Fruit fly (Drosophila melanogaster) whole organism, embryonic: ENCODE results near the gene hgo.
A peak's percentile ranks its signal among the peaks of the same experiment; 100 is the strongest.

ENCODE experiments used
- Bgb ChIP-seq: fragments of 200-800 bp; sonication (Bioruptor generic); IDR thresholded peaks from 2 replicates; pipeline ENCODE4 v1.3.6; 2022; ENCODE audit warnings: missing biosample characterization, missing genetic modification characterization; ENCODE audit not compliant: partially characterized antibody
- CG10267 ChIP-seq: fragments of 200-800 bp; sonication (Bioruptor generic); optimal IDR thresholded peaks from 2 replicates; lab custom pipeline; 2018; ENCODE audit warnings: missing biosample characterization, mild to moderate bottlenecking, missing genetic modification characterization, moderate library complexity
- CG10321 ChIP-seq: fragments of 200-800 bp; sonication (Bioruptor generic); IDR thresholded peaks from 2 replicates; pipeline ENCODE4 v1.3.6; 2022; ENCODE audit warnings: missing biosample characterization, missing genetic modification characterization
- CG10543 ChIP-seq: fragments of 200-800 bp; sonication (Bioruptor generic); optimal IDR thresholded peaks from 3 replicates; lab custom pipeline; 2017; ENCODE audit warnings: missing biosample characterization, mild to moderate bottlenecking, missing genetic modification characterization, moderate library complexity
- CG12071 ChIP-seq: fragments of 200-800 bp; sonication (Bioruptor generic); optimal IDR thresholded peaks from 3 replicates; lab custom pipeline; 2018; ENCODE audit warnings: missing biosample characterization, mild to moderate bottlenecking, missing genetic modification characterization
- CG14860 ChIP-seq: fragments of 200-800 bp; sonication (Bioruptor generic); IDR thresholded peaks from 3 replicates; pipeline ENCODE4 v1.3.6; 2022; ENCODE audit warnings: missing biosample characterization, missing genetic modification characterization; ENCODE audit not compliant: partially characterized antibody
- CG15601 ChIP-seq: fragments of 200-800 bp; sonication (Bioruptor generic); optimal IDR thresholded peaks from 3 replicates; lab custom pipeline; 2019; ENCODE audit warnings: missing biosample characterization, mild to moderate bottlenecking, missing genetic modification characterization, moderate library complexity
- CG17361 ChIP-seq: fragments of 200-800 bp; sonication (Bioruptor generic); IDR thresholded peaks from 3 replicates; pipeline ENCODE4 v1.3.6; 2022; ENCODE audit warnings: missing biosample characterization, missing genetic modification characterization
- CG34422 ChIP-seq: fragments of 200-800 bp; sonication (Bioruptor generic); IDR thresholded peaks from 3 replicates; pipeline ENCODE4 v1.3.6; 2022; ENCODE audit warnings: missing biosample characterization, missing genetic modification characterization
- CG6791 ChIP-seq: fragments of 200-800 bp; sonication (Bioruptor generic); IDR thresholded peaks from 3 replicates; pipeline ENCODE4 v1.3.6; 2022; ENCODE audit warnings: missing biosample characterization, missing genetic modification characterization; ENCODE audit not compliant: partially characterized antibody
- CHES-1-like ChIP-seq: fragments of 200-800 bp; sonication (Bioruptor generic); optimal IDR thresholded peaks from 2 replicates; lab custom pipeline; 2016; ENCODE audit warnings: missing biosample characterization, missing genetic modification characterization
- Chrac-16 ChIP-seq: fragments of 200-800 bp; sonication (Bioruptor generic); optimal IDR thresholded peaks from 3 replicates; lab custom pipeline; 2016; ENCODE audit warnings: missing biosample characterization, missing genetic modification characterization
- D19A ChIP-seq: fragments of 200-800 bp; optimal IDR thresholded peaks from 3 replicates; lab custom pipeline; 2019; ENCODE audit warnings: missing biosample characterization, mild to moderate bottlenecking, missing genetic modification characterization, moderate library complexity
- D19B ChIP-seq: fragments of 200-800 bp; sonication (Bioruptor generic); optimal IDR thresholded peaks from 2 replicates; lab custom pipeline; 2017; ENCODE audit warnings: missing biosample characterization, mild to moderate bottlenecking, missing genetic modification characterization
- Dip3 ChIP-seq: fragments of 200-800 bp; sonication (Bioruptor generic); optimal IDR thresholded peaks from 3 replicates; lab custom pipeline; 2016; ENCODE audit warnings: missing biosample characterization, missing genetic modification characterization
- Doc3 ChIP-seq: fragments of 200-800 bp; sonication (Bioruptor generic); IDR thresholded peaks from 3 replicates; pipeline ENCODE4 v1.3.6; 2022; ENCODE audit warnings: missing biosample characterization, missing genetic modification characterization; ENCODE audit not compliant: partially characterized antibody
- Dref ChIP-seq: fragments of 200-800 bp; sonication (Bioruptor generic); IDR thresholded peaks from 2 replicates; pipeline ENCODE4 v1.3.6; 2022; ENCODE audit warnings: missing biosample characterization, missing genetic modification characterization
- Lhr ChIP-seq: fragments of 200-800 bp; sonication (Bioruptor generic); optimal IDR thresholded peaks from 3 replicates; lab custom pipeline; 2017; ENCODE audit warnings: mild to moderate bottlenecking, missing biosample characterization, missing genetic modification reagents, missing genetic modification characterization
- MBD-R2 ChIP-seq: fragments of 200-800 bp; sonication (Bioruptor generic); IDR thresholded peaks from 2 replicates; pipeline ENCODE4 v1.3.6; 2022; ENCODE audit warnings: missing biosample characterization, missing genetic modification characterization
- Opbp ChIP-seq: fragments of 200-800 bp; sonication (Bioruptor generic); IDR thresholded peaks from 3 replicates; pipeline ENCODE4 v1.3.6; 2022; ENCODE audit warnings: missing biosample characterization, missing genetic modification characterization; ENCODE audit not compliant: partially characterized antibody
- abd-A ChIP-seq: fragments of 200-800 bp; sonication (Bioruptor generic); optimal IDR thresholded peaks from 3 replicates; lab custom pipeline; 2019; ENCODE audit warnings: missing biosample characterization, mild to moderate bottlenecking, missing genetic modification characterization, moderate library complexity
- amos ChIP-seq: fragments of 200-800 bp; sonication (Bioruptor generic); IDR thresholded peaks from 2 replicates; pipeline ENCODE4 v1.3.6; 2022; ENCODE audit warnings: missing biosample characterization, missing genetic modification characterization; ENCODE audit not compliant: partially characterized antibody
- az2 ChIP-seq: fragments of 200-800 bp; sonication (Bioruptor generic); optimal IDR thresholded peaks from 3 replicates; lab custom pipeline; 2016; ENCODE audit warnings: missing biosample characterization, missing genetic modification characterization
- bbx ChIP-seq: fragments of 200-800 bp; sonication (Bioruptor generic); IDR thresholded peaks from 2 replicates; pipeline ENCODE4 v1.3.6; 2022; ENCODE audit warnings: missing biosample characterization, missing genetic modification characterization; ENCODE audit not compliant: partially characterized antibody
- bsh ChIP-seq, 2 experiments: fragments of 200-800 bp; sonication (Bioruptor generic); optimal IDR thresholded peaks; 2 replicates each; lab custom pipeline; 2017 to 2018; ENCODE audit warnings: mild to moderate bottlenecking in 2 of 2, missing biosample characterization in 2 of 2, missing genetic modification characterization in 2 of 2, moderate library complexity in 1 of 2
- cg ChIP-seq: fragments of 200-800 bp; sonication (Bioruptor generic); optimal IDR thresholded peaks from 3 replicates; lab custom pipeline; 2019; ENCODE audit warnings: missing biosample characterization, mild to moderate bottlenecking, missing genetic modification characterization, moderate library complexity
- corto ChIP-seq: fragments of 200-800 bp; sonication (Bioruptor generic); optimal IDR thresholded peaks from 2 replicates; lab custom pipeline; 2016; ENCODE audit warnings: missing biosample characterization, mild to moderate bottlenecking, missing genetic modification characterization, moderate library complexity
- crol ChIP-seq: fragments of 200-800 bp; sonication (Bioruptor generic); IDR thresholded peaks from 2 replicates; pipeline ENCODE4 v1.3.6; 2022; ENCODE audit warnings: missing biosample characterization, missing genetic modification characterization
- disco-r ChIP-seq: fragments of 200-800 bp; sonication (Bioruptor generic); optimal IDR thresholded peaks from 2 replicates; lab custom pipeline; 2016; ENCODE audit warnings: missing biosample characterization, missing genetic modification characterization
- dmrt11E ChIP-seq: fragments of 200-800 bp; sonication (Bioruptor generic); optimal IDR thresholded peaks from 3 replicates; lab custom pipeline; 2018; ENCODE audit warnings: missing biosample characterization, mild to moderate bottlenecking, missing genetic modification characterization, moderate library complexity
- ewg ChIP-seq: fragments of 200-800 bp; sonication (Bioruptor generic); optimal IDR thresholded peaks from 3 replicates; lab custom pipeline; 2017; ENCODE audit warnings: mild to moderate bottlenecking, missing biosample characterization, missing genetic modification reagents, missing genetic modification characterization
- gsb-n ChIP-seq: fragments of 200-800 bp; sonication (Bioruptor generic); optimal IDR thresholded peaks from 3 replicates; lab custom pipeline; 2018; ENCODE audit warnings: missing biosample characterization, mild to moderate bottlenecking, missing genetic modification characterization
- ind ChIP-seq: fragments of 200-800 bp; sonication (Bioruptor generic); optimal IDR thresholded peaks from 3 replicates; lab custom pipeline; 2016; ENCODE audit warnings: missing biosample characterization, missing genetic modification characterization
- knrl ChIP-seq: fragments of 200-800 bp; sonication (Bioruptor generic); IDR thresholded peaks from 3 replicates; pipeline ENCODE4 v1.3.6; 2022; ENCODE audit warnings: missing biosample characterization, missing genetic modification characterization; ENCODE audit not compliant: partially characterized antibody
- lilli ChIP-seq: fragments of 200-800 bp; sonication (Bioruptor generic); optimal IDR thresholded peaks from 3 replicates; lab custom pipeline; 2016; ENCODE audit warnings: missing biosample characterization, missing genetic modification characterization
- nerfin-1 ChIP-seq: fragments of 200-800 bp; sonication (Bioruptor generic); optimal IDR thresholded peaks from 3 replicates; lab custom pipeline; 2019; ENCODE audit warnings: missing biosample characterization, mild to moderate bottlenecking, missing genetic modification characterization, moderate library complexity
- nerfin-2 ChIP-seq: fragments of 200-800 bp; sonication (Bioruptor generic); IDR thresholded peaks from 2 replicates; pipeline ENCODE4 v1.3.6; 2022; ENCODE audit warnings: missing biosample characterization, missing genetic modification characterization; ENCODE audit not compliant: partially characterized antibody
- pnt ChIP-seq: fragments of 200-800 bp; sonication (Bioruptor generic); optimal IDR thresholded peaks from 3 replicates; lab custom pipeline; 2016; ENCODE audit warnings: missing biosample characterization, missing genetic modification characterization
- row ChIP-seq: fragments of 200-800 bp; sonication (Bioruptor generic); IDR thresholded peaks from 3 replicates; pipeline ENCODE4 v1.3.6; 2022; ENCODE audit warnings: missing biosample characterization, missing genetic modification characterization
- sens ChIP-seq: fragments of 200-800 bp; sonication (Bioruptor generic); peaks from one replicate; lab custom pipeline; 2016; ENCODE audit warnings: missing biosample characterization, missing genetic modification characterization
- sna ChIP-seq: fragments of 200-800 bp; sonication (Bioruptor generic); IDR thresholded peaks from 2 replicates; pipeline ENCODE4 v1.3.6; 2022; ENCODE audit warnings: missing biosample characterization, missing genetic modification characterization; ENCODE audit not compliant: partially characterized antibody
- so ChIP-seq: fragments of 200-800 bp; sonication (Bioruptor generic); IDR thresholded peaks from 3 replicates; pipeline ENCODE4 v1.3.6; 2022; ENCODE audit warnings: missing biosample characterization, missing genetic modification characterization
- sr ChIP-seq: fragments of 200-800 bp; sonication (Bioruptor generic); IDR thresholded peaks from 3 replicates; pipeline ENCODE4 v1.3.6; 2022; ENCODE audit warnings: missing biosample characterization, missing genetic modification characterization
- stc ChIP-seq: fragments of 200-800 bp; sonication (Bioruptor generic); IDR thresholded peaks from 2 replicates; pipeline ENCODE4 v1.3.6; 2022; ENCODE audit warnings: missing biosample characterization, missing genetic modification characterization
- vvl ChIP-seq: fragments of 200-800 bp; sonication (Bioruptor generic); IDR thresholded peaks from 2 replicates; pipeline ENCODE4 v1.3.6; 2022; ENCODE audit warnings: missing biosample characterization, missing genetic modification characterization

hgo gene

dm6 chr2L:11155166-11155958 is 19.2 kb downstream of the hgo start, which contains the start of gene CG6287 (continued):
- TF ChIP-seq corto (GFP tag; lab: Kevin White, UChicago) = peak; percentile 61
- TF ChIP-seq bsh (GFP tag; optimal IDR thresholded peaks at IDR 0.05; lab: Kevin White, UChicago) = peak in 1 of 2 experiments; percentile 64
- TF ChIP-seq Dip3 (GFP tag; lab: Kevin White, UChicago) = peak; percentile 37
- peak; percentile 18 for TF ChIP-seq Chrac-16 (GFP tag; lab: Kevin White, UChicago)
- 0 out of 2 replicates have a peak, but pooled peaks have one; percentile 12 for TF ChIP-seq CG10321 (GFP tag; lab: Robert Waterston, UW)
- TF ChIP-seq D19B (GFP tag; lab: Kevin White, UChicago) = peak; percentile 2
- TF ChIP-seq ind (GFP tag; lab: Kevin White, UChicago) = peak; percentile 29
- TF ChIP-seq Lhr = no peak
- no peak for TF ChIP-seq CG10267 (tag; lab: Kevin White, UChicago)
- peak; percentile 21 for TF ChIP-seq az2

- TF ChIP-seq sr (GFP tag; lab: Robert Waterston, UW) (peak; percentile 61; the same call in 2 of the 3 replicates), sna (GFP tag; lab: Robert Waterston, UW) (no peak), Chrac-16 (GFP tag; lab: Kevin White, UChicago) (no peak), disco-r (GFP tag; lab: Kevin White, UChicago) (no peak), CG34422 (GFP tag; lab: Robert Waterston, UW) (peak; percentile 39; the same call in 1 of the 3 replicates), sens (GFP tag; lab: Kevin White, UChicago) (peak; percentile 50), crol (GFP tag; lab: Robert Waterston, UW) (peak; percentile 82), Opbp (peak; percentile 20; the same call in 1 of the 3 replicates), gsb-n (no peak), Bgb (GFP tag; lab: Robert Waterston, UW) (peak; percentile 46; the same call in 1 of the 2 replicates), CG17361 (GFP tag; lab: Robert Waterston, UW) (no peak), CHES-1-like (GFP tag; lab: Kevin White, UChicago) (no peak), bbx (GFP tag; lab: Robert Waterston, UW) (0 out of 2 replicates have a peak, but pooled peaks have one; percentile 34), nerfin-1 (tag; lab: Kevin White, UChicago) (peak; percentile 96), CG14860 (GFP tag; lab: Robert Waterston, UW) (0 out of 3 replicates have a peak, but pooled peaks have one; percentile 41), pnt (no peak), abd-A (peak; percentile 84), cg (GFP tag; lab: Kevin White, UChicago) (peak; percentile 69), row (peak; percentile 72; the same call in 2 of the 3 replicates), D19A (tag; lab: Kevin White, UChicago) (no peak), ewg (GFP tag; lab: Kevin White, UChicago) (peak; percentile 22), knrl (0 out of 3 replicates have a peak, but pooled peaks have one; percentile 31), MBD-R2 (peak; percentile 70), Doc3 (GFP tag; lab: Robert Waterston, UW) (0 out of 3 replicates have a peak, but pooled peaks have one; percentile 17), CG6791 (GFP tag; lab: Robert Waterston, UW) (0 out of 3 replicates have a peak, but pooled peaks have one; percentile 49), nerfin-2 (0 out of 2 replicates have a peak, but pooled peaks have one; percentile 21), CG15601 (tag; lab: Kevin White, UChicago) (no peak), so (GFP tag; lab: Robert Waterston, UW) (0 out of 3 replicates have a peak, but pooled peaks have one; percentile 13), amos (0 out of 2 replicates have a peak, but pooled peaks have one; percentile 17), vvl (GFP tag; lab: Robert Waterston, UW) (0 out of 2 replicates have a peak, but pooled peaks have one; percentile 7), Dref (peak; percentile 28; the same call in 1 of the 2 replicates), lilli (GFP tag; lab: Kevin White, UChicago) (no peak), CG12071 (peak; percentile 10), CG10543 (GFP tag; lab: Kevin White, UChicago) (peak; percentile 32), dmrt11E (no peak), stc (GFP tag; lab: Robert Waterston, UW) (0 out of 2 replicates have a peak, but pooled peaks have one; percentile 15)
Measured at dm6 chr2L:11167997-11168396, 31.8 kb downstream of the hgo start.
